Fruit fly (Drosophila melanogaster): ENCODE data around the gene p53.

dm6 chr3R:23026652-23027427, 27.0 kb downstream of the p53 start, which contains the start of gene lmd:
- no peak for TF ChIP-seq toe (GFP tag; optimal IDR thresholded peaks at IDR 0.05)
- TF ChIP-seq CG14711 (tag; optimal IDR thresholded peaks at IDR 0.05), result no peak
- no peak for TF ChIP-seq bab1 (GFP tag; optimal IDR thresholded peaks at IDR 0.05)
- no peak for TF ChIP-seq Crg-1 (GFP tag; optimal IDR thresholded peaks at IDR 0.05)
- no peak for TF ChIP-seq pad (GFP tag; optimal IDR thresholded peaks at IDR 0.05)
- no peak for TF ChIP-seq CG12768 (GFP tag; optimal IDR thresholded peaks at IDR 0.05)
- no peak for TF ChIP-seq cic (GFP tag; optimal IDR thresholded peaks at IDR 0.05)
- no peak for TF ChIP-seq CG5204 (GFP tag; optimal IDR thresholded peaks at IDR 0.05)
- no peak for TF ChIP-seq cnc (optimal IDR thresholded peaks at IDR 0.05)
- no peak for TF ChIP-seq kay (GFP tag; ENCODE audit: borderline replicate concordance)
- no peak for TF ChIP-seq CG1620 (GFP tag; optimal IDR thresholded peaks at IDR 0.05)
- TF ChIP-seq CG33017 (tag; optimal IDR thresholded peaks at IDR 0.05), result no peak

Data from whole organism, adult.